Fruit fly (Drosophila melanogaster): Measurements from ENCODE around the gene CG32812.
A peak's percentile ranks its signal among the peaks of the same experiment; 100 is the strongest.

The CG32812 gene

dm6 chrX:1271080-1271479 is 16.0 kb upstream of the CG32812 start:
- no peak for TF ChIP-seq noc (tag; optimal IDR thresholded peaks at IDR 0.05)

- TF ChIP-seq noc (tag; optimal IDR thresholded peaks at IDR 0.05): no peak
Observed at dm6 chrX:1272848-1273247, 14.2 kb upstream of the CG32812 start.

- TF ChIP-seq noc (tag; optimal IDR thresholded peaks at IDR 0.05): peak; percentile 100
Observed at dm6 chrX:1275018-1275820, 11.9 kb upstream of the CG32812 start, which contains the start of gene Atf3. Gene Atf3 (minus strand): TSS chrX:1275284.

- TF ChIP-seq noc (tag; optimal IDR thresholded peaks at IDR 0.05): no peak
Observed at dm6 chrX:1276047-1276756, 10.9 kb upstream of the CG32812 start.

dm6 chrX:1276757-1277527 is 10.1 kb upstream of the CG32812 start:
- TF ChIP-seq noc (tag; optimal IDR thresholded peaks at IDR 0.05): peak; percentile 77

dm6 chrX:1277528-1277883 is 9.6 kb upstream of the CG32812 start:
- TF ChIP-seq noc (tag; optimal IDR thresholded peaks at IDR 0.05): no peak

- TF ChIP-seq noc (tag; optimal IDR thresholded peaks at IDR 0.05): no peak
Observed at dm6 chrX:1278825-1279643, 8.1 kb upstream of the CG32812 start.

- TF ChIP-seq noc (tag; optimal IDR thresholded peaks at IDR 0.05): no peak
Observed at dm6 chrX:1282433-1282832, 4.7 kb upstream of the CG32812 start.

dm6 chrX:1282953-1283568 is 4.0 kb upstream of the CG32812 start:
- no peak for TF ChIP-seq noc (tag; optimal IDR thresholded peaks at IDR 0.05)

- TF ChIP-seq noc (tag; optimal IDR thresholded peaks at IDR 0.05): no peak
Observed at dm6 chrX:1284238-1284637, 2.9 kb upstream of the CG32812 start.

dm6 chrX:1285273-1285672 is 1.8 kb upstream of the CG32812 start:
- no peak for TF ChIP-seq noc (tag; optimal IDR thresholded peaks at IDR 0.05)

- no peak for TF ChIP-seq noc (tag; optimal IDR thresholded peaks at IDR 0.05)
Observed at dm6 chrX:1286136-1286535, 954 bp upstream of the CG32812 start.

dm6 chrX:1288924-1289608 is 2.0 kb downstream of the CG32812 start:
- TF ChIP-seq noc (tag; optimal IDR thresholded peaks at IDR 0.05): no peak

dm6 chrX:1298287-1298686 is 11.2 kb downstream of the CG32812 start, which contains the start of gene CG32811:
Gene CG32811 (minus strand): TSS chrX:1298387.
- TF ChIP-seq noc (tag; optimal IDR thresholded peaks at IDR 0.05): no peak

dm6 chrX:1299928-1300327 is 12.8 kb downstream of the CG32812 start:
- TF ChIP-seq noc (tag; optimal IDR thresholded peaks at IDR 0.05): no peak

All from whole organism, larva.